Worm (Caenorhabditis elegans): Measurements from ENCODE around the gene C08B6.18.

- TF ChIP-seq flt-1 (GFP tag; IDR thresholded peaks at IDR 0.05) (no peak), med-1 (GFP tag; optimal IDR thresholded peaks at IDR 0.05; ENCODE audit: insufficient read depth) (no peak)
Observed at ce11 chrV:10096932-10097331, 37.0 kb downstream of the C08B6.18 start.
